Fruit fly (Drosophila melanogaster): ENCODE results near the gene CG15646.

Gene CG15646

DNA sequence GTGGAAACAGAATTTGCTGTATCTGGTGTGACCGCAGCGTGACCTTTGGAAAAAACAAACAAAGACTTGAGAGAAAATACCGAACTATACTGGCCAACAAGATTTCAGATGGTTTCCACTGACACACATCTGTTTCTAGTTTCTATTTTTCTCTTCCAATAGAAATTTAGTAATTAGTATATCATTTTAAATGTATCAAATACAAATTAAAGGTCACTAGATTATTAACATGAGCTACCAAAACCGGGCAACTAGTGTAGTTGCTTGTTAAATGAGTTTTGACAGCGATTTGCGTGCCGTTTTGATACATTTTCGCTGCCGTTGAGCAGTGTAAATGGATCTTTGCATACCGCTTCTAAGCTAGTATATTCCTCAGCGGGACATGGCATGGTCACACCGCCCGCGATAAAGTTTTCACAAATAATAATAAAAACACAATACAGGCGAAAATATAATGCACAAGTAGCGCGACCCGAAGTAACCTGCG lies 32.9 kb upstream of the CG15646 start, which contains the start of the genes Pis and Hap40 (continued):
- TF ChIP-seq nom (GFP tag; optimal IDR thresholded peaks at IDR 0.05) (no peak), ato (GFP tag; IDR thresholded peaks at IDR 0.05; ENCODE audit: partially characterized antibody) (no peak), yki (optimal IDR thresholded peaks at IDR 0.05) (no peak), CG2875 (GFP tag; optimal IDR thresholded peaks at IDR 0.05) (no peak), usp (GFP tag; optimal IDR thresholded peaks at IDR 0.05) (no peak), kni (GFP tag; optimal IDR thresholded peaks at IDR 0.05) (peak; percentile 33), CG3281 (GFP tag; optimal IDR thresholded peaks at IDR 0.05) (peak; percentile 62), phol (tag; optimal IDR thresholded peaks at IDR 0.05) (peak; percentile 85), Fer1 (GFP tag; optimal IDR thresholded peaks at IDR 0.05) (peak; percentile 42), otp (GFP tag; IDR thresholded peaks at IDR 0.05) (no peak), wdn (GFP tag; IDR thresholded peaks at IDR 0.05) (peak; percentile 29; the same call in 1 of the 2 replicates), Six4 (GFP tag; optimal IDR thresholded peaks at IDR 0.05) (peak; percentile 12), CG2889 (GFP tag; IDR thresholded peaks at IDR 0.05) (peak; percentile 73; the same call in 2 of the 3 replicates), CG10959 (GFP tag; IDR thresholded peaks at IDR 0.05) (peak; percentile 26; the same call in 1 of the 2 replicates), CG3838 (GFP tag; optimal IDR thresholded peaks at IDR 0.05) (no peak), Gug (GFP tag; IDR thresholded peaks at IDR 0.05) (peak; percentile 83), Blimp-1 (GFP tag; optimal IDR thresholded peaks at IDR 0.05) (no peak), Fer3 (tag; optimal IDR thresholded peaks at IDR 0.05) (peak; percentile 66), Asciz (GFP tag; optimal IDR thresholded peaks at IDR 0.05) (no peak), Chrac-16 (GFP tag; optimal IDR thresholded peaks at IDR 0.05) (peak; percentile 74), CG14860 (GFP tag; IDR thresholded peaks at IDR 0.05; ENCODE audit: partially characterized antibody) (no peak), Lim3 (GFP tag; IDR thresholded peaks at IDR 0.05) (no peak), CkIIα-i1 (GFP tag; IDR thresholded peaks at IDR 0.05) (no peak), CG12104 (GFP tag; optimal IDR thresholded peaks at IDR 0.05) (peak; percentile 60), unc-4 (GFP tag; IDR thresholded peaks at IDR 0.05; ENCODE audit: partially characterized antibody) (no peak), hbn (GFP tag; IDR thresholded peaks at IDR 0.05; ENCODE audit: partially characterized antibody) (no peak), shn (GFP tag; optimal IDR thresholded peaks at IDR 0.05) (peak; percentile 41), tna (GFP tag; IDR thresholded peaks at IDR 0.05; ENCODE audit: partially characterized antibody) (no peak), az2 (GFP tag; optimal IDR thresholded peaks at IDR 0.05) (peak; percentile 44), Fer2 (tag; optimal IDR thresholded peaks at IDR 0.05) (peak; percentile 64), ara (GFP tag; IDR thresholded peaks at IDR 0.05) (no peak), Atf3 (GFP tag; optimal IDR thresholded peaks at IDR 0.05) (peak; percentile 6), unpg (GFP tag; optimal IDR thresholded peaks at IDR 0.05) (peak; percentile 72), CG11093 (GFP tag; IDR thresholded peaks at IDR 0.05) (peak; percentile 76; the same call in 2 of the 3 replicates), sc (optimal IDR thresholded peaks at IDR 0.05) (no peak), sc (GFP tag; optimal IDR thresholded peaks at IDR 0.05) (peak; percentile 40), chinmo (GFP tag; IDR thresholded peaks at IDR 0.05; ENCODE audit: partially characterized antibody) (no peak), Max (GFP tag; optimal IDR thresholded peaks at IDR 0.05) (peak; percentile 63), CG32532 (GFP tag; IDR thresholded peaks at IDR 0.05) (peak; percentile 76), CG8388 (GFP tag; optimal IDR thresholded peaks at IDR 0.05) (peak; percentile 56), gcm (GFP tag; optimal IDR thresholded peaks at IDR 0.05) (peak; percentile 18), gro (GFP tag; optimal IDR thresholded peaks at IDR 0.05) (peak; percentile 41), Usf (GFP tag; optimal IDR thresholded peaks at IDR 0.05) (peak; percentile 55), CG30431 (GFP tag; optimal IDR thresholded peaks at IDR 0.05) (peak; percentile 53), Hmx (GFP tag; optimal IDR thresholded peaks at IDR 0.05) (peak; percentile 3), CG15073 (GFP tag; optimal IDR thresholded peaks at IDR 0.05) (no peak), gcm2 (GFP tag; optimal IDR thresholded peaks at IDR 0.05) (no peak), lola (GFP tag; optimal IDR thresholded peaks at IDR 0.05) (peak in 1 of 3 experiments; percentile 77), CG7271 (tag; optimal IDR thresholded peaks at IDR 0.05) (no peak), CG17568 (GFP tag; optimal IDR thresholded peaks at IDR 0.05) (no peak)

Measured in whole organism, embryonic.